Fruit fly (Drosophila melanogaster) whole organism, embryonic: ENCODE measurements around the gene CG14866.

Source experiments
- BEAF-32 ChIP-seq: fragments of 200-800 bp; sonication (Bioruptor generic); optimal IDR thresholded peaks from 3 replicates; lab custom pipeline; 2017; ENCODE audit warnings: missing biosample characterization, missing genetic modification characterization, mild to moderate bottlenecking, moderate library complexity, missing genetic modification reagents
- CG10267 ChIP-seq: fragments of 200-800 bp; sonication (Bioruptor generic); optimal IDR thresholded peaks from 2 replicates; lab custom pipeline; 2018; ENCODE audit warnings: missing biosample characterization, mild to moderate bottlenecking, missing genetic modification characterization, moderate library complexity
- CG10321 ChIP-seq: fragments of 200-800 bp; sonication (Bioruptor generic); IDR thresholded peaks from 2 replicates; pipeline ENCODE4 v1.3.6; 2022; ENCODE audit warnings: missing biosample characterization, missing genetic modification characterization
- CG12391 ChIP-seq: fragments of 200-800 bp; sonication (Bioruptor generic); optimal IDR thresholded peaks from 3 replicates; lab custom pipeline; 2018; ENCODE audit warnings: missing biosample characterization, mild to moderate bottlenecking, missing genetic modification characterization, moderate library complexity
- CG14710 ChIP-seq: fragments of 200-800 bp; sonication (Bioruptor generic); optimal IDR thresholded peaks from 3 replicates; lab custom pipeline; 2019; ENCODE audit warnings: missing biosample characterization, mild to moderate bottlenecking, missing genetic modification characterization, moderate library complexity
- CG15514 ChIP-seq: fragments of 200-800 bp; sonication (Bioruptor generic); optimal IDR thresholded peaks from 3 replicates; lab custom pipeline; 2017; ENCODE audit warnings: missing biosample characterization, missing genetic modification characterization, mild to moderate bottlenecking, moderate library complexity, missing genetic modification reagents
- CG16815 ChIP-seq: fragments of 200-800 bp; sonication (Bioruptor generic); optimal IDR thresholded peaks from 3 replicates; lab custom pipeline; 2017; ENCODE audit warnings: missing biosample characterization, mild to moderate bottlenecking, missing genetic modification characterization
- CG17829 ChIP-seq: fragments of 200-800 bp; optimal IDR thresholded peaks from 2 replicates; lab custom pipeline; 2019; ENCODE audit warnings: missing biosample characterization, mild to moderate bottlenecking, missing genetic modification characterization, moderate library complexity
- CG18011 ChIP-seq: fragments of 200-800 bp; sonication (Bioruptor generic); optimal IDR thresholded peaks from 2 replicates; lab custom pipeline; 2017; ENCODE audit warnings: missing biosample characterization, missing genetic modification characterization, mild to moderate bottlenecking, moderate library complexity, missing genotype
- CG30020 ChIP-seq: fragments of 200-800 bp; optimal IDR thresholded peaks from 2 replicates; lab custom pipeline; 2019; ENCODE audit warnings: missing biosample characterization, mild to moderate bottlenecking, missing genetic modification characterization, moderate library complexity
- CG30403 ChIP-seq: fragments of 200-800 bp; sonication (Bioruptor generic); optimal IDR thresholded peaks from 3 replicates; lab custom pipeline; 2016; ENCODE audit warnings: missing biosample characterization, missing genetic modification characterization
- CG31441 ChIP-seq: fragments of 200-800 bp; sonication (Bioruptor generic); IDR thresholded peaks from 2 replicates; pipeline ENCODE4 v1.3.6; 2022; ENCODE audit warnings: missing biosample characterization, missing genetic modification characterization
- CG32772 ChIP-seq: fragments of 200-800 bp; sonication (Bioruptor generic); IDR thresholded peaks from 2 replicates; pipeline ENCODE4 v1.3.6; 2022; ENCODE audit warnings: missing biosample characterization, missing genetic modification characterization
- CG34422 ChIP-seq: fragments of 200-800 bp; sonication (Bioruptor generic); IDR thresholded peaks from 3 replicates; pipeline ENCODE4 v1.3.6; 2022; ENCODE audit warnings: missing biosample characterization, missing genetic modification characterization
- CG3995 ChIP-seq: fragments of 200-800 bp; sonication (Bioruptor generic); optimal IDR thresholded peaks from 3 replicates; lab custom pipeline; 2016; ENCODE audit warnings: missing biosample characterization, missing genetic modification characterization
- CG9437 ChIP-seq: fragments of 200-800 bp; sonication (Bioruptor generic); optimal IDR thresholded peaks from 2 replicates; lab custom pipeline; 2018; ENCODE audit warnings: missing biosample characterization, mild to moderate bottlenecking, missing genetic modification characterization
- CG9817 ChIP-seq: fragments of 200-800 bp; sonication (Bioruptor generic); optimal IDR thresholded peaks from 2 replicates; lab custom pipeline; 2018; ENCODE audit warnings: missing biosample characterization, mild to moderate bottlenecking, missing genetic modification characterization, moderate library complexity
- Dip2 ChIP-seq: fragments of 200-800 bp; sonication (Bioruptor generic); IDR thresholded peaks from 2 replicates; pipeline ENCODE4 v1.3.6; 2022; ENCODE audit warnings: missing biosample characterization, missing genetic modification characterization
- Ets97D ChIP-seq: fragments of 200-800 bp; sonication (Bioruptor generic); optimal IDR thresholded peaks from 3 replicates; lab custom pipeline; 2016; ENCODE audit warnings: missing biosample characterization, missing genetic modification characterization
- GATAe ChIP-seq: fragments of 200-800 bp; sonication (Bioruptor generic); conservative IDR thresholded peaks from 2 replicates; pipeline ENCODE4 v1.3.6; 2022; ENCODE audit warnings: missing biosample characterization, missing genetic modification characterization
- Gug ChIP-seq: fragments of 200-800 bp; sonication (Bioruptor generic); IDR thresholded peaks from 4 replicates; pipeline ENCODE4 v1.3.6; 2022; ENCODE audit warnings: missing biosample characterization, missing genetic modification characterization
- HmgD ChIP-seq: fragments of 200-800 bp; sonication (Bioruptor generic); optimal IDR thresholded peaks from 3 replicates; lab custom pipeline; 2016; ENCODE audit warnings: missing biosample characterization, missing genetic modification characterization
- Hmr ChIP-seq: fragments of 200-800 bp; sonication (Bioruptor generic); optimal IDR thresholded peaks from 3 replicates; lab custom pipeline; 2017; ENCODE audit warnings: mild to moderate bottlenecking, missing biosample characterization, missing genetic modification reagents, missing genetic modification characterization
- Hr3 ChIP-seq: fragments of 200-800 bp; sonication (Bioruptor generic); optimal IDR thresholded peaks from 3 replicates; lab custom pipeline; 2016; ENCODE audit warnings: missing biosample characterization, missing genetic modification characterization
- MBD-R2 ChIP-seq: fragments of 200-800 bp; sonication (Bioruptor generic); IDR thresholded peaks from 2 replicates; pipeline ENCODE4 v1.3.6; 2022; ENCODE audit warnings: missing biosample characterization, missing genetic modification characterization
- MESR4 ChIP-seq: fragments of 200-800 bp; sonication (Bioruptor generic); optimal IDR thresholded peaks from 2 replicates; lab custom pipeline; 2018; ENCODE audit warnings: missing biosample characterization, mild to moderate bottlenecking, missing genetic modification characterization, moderate library complexity
- Opbp ChIP-seq: fragments of 200-800 bp; sonication (Bioruptor generic); IDR thresholded peaks from 3 replicates; pipeline ENCODE4 v1.3.6; 2022; ENCODE audit warnings: missing biosample characterization, missing genetic modification characterization; ENCODE audit not compliant: partially characterized antibody
- PHDP ChIP-seq: fragments of 200-800 bp; sonication (Bioruptor generic); optimal IDR thresholded peaks from 3 replicates; lab custom pipeline; 2018; ENCODE audit warnings: missing biosample characterization, mild to moderate bottlenecking, missing genetic modification characterization, moderate library complexity
- Pdp1 ChIP-seq, 2 experiments: fragments of 200-800 bp; sonication (Bioruptor generic); optimal IDR thresholded peaks; 3 replicates each; lab custom pipeline; 2016; ENCODE audit warnings: missing biosample characterization in 2 of 2, missing genetic modification characterization in 2 of 2, mild to moderate bottlenecking in 1 of 2, moderate library complexity in 1 of 2
- YL-1 ChIP-seq: fragments of 200-800 bp; sonication (Bioruptor generic); optimal IDR thresholded peaks from 3 replicates; lab custom pipeline; 2017; ENCODE audit warnings: missing biosample characterization, mild to moderate bottlenecking, missing genetic modification characterization
- aop ChIP-seq: fragments of 200-800 bp; sonication (Bioruptor generic); IDR thresholded peaks from 2 replicates; pipeline ENCODE4 v1.3.6; 2022; ENCODE audit warnings: missing biosample characterization, missing genetic modification characterization
- ato ChIP-seq: fragments of 200-800 bp; sonication (Bioruptor generic); IDR thresholded peaks from 2 replicates; pipeline ENCODE4 v1.3.6; 2022; ENCODE audit warnings: missing biosample characterization, missing genetic modification characterization; ENCODE audit not compliant: partially characterized antibody
- cas ChIP-seq: fragments of 200-800 bp; sonication (Bioruptor generic); IDR thresholded peaks from 2 replicates; pipeline ENCODE4 v1.3.6; 2022; ENCODE audit warnings: missing biosample characterization, missing genetic modification characterization
- fd64A ChIP-seq: fragments of 200-800 bp; sonication (Bioruptor generic); optimal IDR thresholded peaks from 3 replicates; lab custom pipeline; 2018; ENCODE audit warnings: missing biosample characterization, mild to moderate bottlenecking, missing genetic modification characterization
- ftz-f1 ChIP-seq: fragments of 200-800 bp; sonication (Bioruptor generic); optimal IDR thresholded peaks from 2 replicates; lab custom pipeline; 2016; ENCODE audit warnings: missing biosample characterization, missing genetic modification characterization
- gfzf ChIP-seq: fragments of 200-800 bp; sonication (Bioruptor generic); optimal IDR thresholded peaks from 2 replicates; lab custom pipeline; 2016; ENCODE audit warnings: missing biosample characterization, mild to moderate bottlenecking, missing genetic modification characterization, moderate library complexity
- insv ChIP-seq, 2 experiments: fragments of 200-800 bp; sonication (Bioruptor generic); optimal IDR thresholded peaks; 3 replicates each; lab custom pipeline; 2016 to 2018; ENCODE audit warnings: missing biosample characterization in 2 of 2, missing genetic modification characterization in 2 of 2
- lmd ChIP-seq: fragments of 200-800 bp; sonication (Bioruptor generic); IDR thresholded peaks from 2 replicates; pipeline ENCODE4 v1.3.6; 2022; ENCODE audit warnings: missing biosample characterization, missing genetic modification characterization
- lola ChIP-seq, 3 experiments: fragments of >200 bp in 2 of 3; fragments of 200-800 bp in 1 of 3; sonication (Bioruptor generic) in 1 of 3; optimal IDR thresholded peaks; 2 replicates each; lab custom pipeline; 2017 to 2019; ENCODE audit warnings: missing biosample characterization in 3 of 3, missing genetic modification characterization in 3 of 3, mild to moderate bottlenecking in 1 of 3, moderate library complexity in 1 of 3
- onecut ChIP-seq: fragments of 200-800 bp; sonication (Bioruptor generic); IDR thresholded peaks from 2 replicates; pipeline ENCODE4 v1.3.6; 2022; ENCODE audit warnings: missing biosample characterization, missing genetic modification characterization
- phol ChIP-seq: fragments of 200-800 bp; sonication (Bioruptor generic); optimal IDR thresholded peaks from 3 replicates; lab custom pipeline; 2018; ENCODE audit warnings: missing biosample characterization, mild to moderate bottlenecking, missing genetic modification characterization, moderate library complexity
- pita ChIP-seq: fragments of 200-800 bp; sonication (Bioruptor generic); optimal IDR thresholded peaks from 2 replicates; lab custom pipeline; 2017; ENCODE audit warnings: missing biosample characterization, mild to moderate bottlenecking, missing genetic modification characterization
- tap ChIP-seq: fragments of 200-800 bp; optimal IDR thresholded peaks from 3 replicates; lab custom pipeline; 2019; ENCODE audit warnings: missing biosample characterization, mild to moderate bottlenecking, missing genetic modification characterization, moderate library complexity
- tll ChIP-seq, 2 experiments: fragments of 200-800 bp in 1 of 2; fragments of >200 bp in 1 of 2; sonication (Bioruptor generic) in 1 of 2; optimal IDR thresholded peaks; 2 replicates each; lab custom pipeline; 2017 to 2019; ENCODE audit warnings: missing biosample characterization in 2 of 2, missing genetic modification characterization in 2 of 2, mild to moderate bottlenecking in 1 of 2, moderate library complexity in 1 of 2
- trem ChIP-seq: fragments of 200-800 bp; optimal IDR thresholded peaks from 3 replicates; lab custom pipeline; 2019; ENCODE audit warnings: missing biosample characterization, mild to moderate bottlenecking, missing genetic modification characterization, moderate library complexity
- zfh2 ChIP-seq: fragments of 200-800 bp; sonication (Bioruptor generic); optimal IDR thresholded peaks from 2 replicates; lab custom pipeline; 2016; ENCODE audit warnings: missing biosample characterization, missing genetic modification characterization

The CG14866 gene

dm6 chr3R:15328083-15328779 lies 12.0 kb downstream of the CG14866 start, which contains the start of the genes CG6236 and ea (continued):
- no peak for TF ChIP-seq tap (tag; lab: Kevin White, UChicago)
- TF ChIP-seq CG34422 (GFP tag; lab: Robert Waterston, UW): no peak
- no peak for TF ChIP-seq Hmr
- peak; percentile 78 for TF ChIP-seq gfzf (GFP tag; lab: Kevin White, UChicago)
- TF ChIP-seq CG10321: no peak
- TF ChIP-seq CG16815 (GFP tag; lab: Kevin White, UChicago): no peak
- TF ChIP-seq trem (tag; lab: Kevin White, UChicago): no peak
- peak; percentile 61 for TF ChIP-seq CG3995 (GFP tag; lab: Kevin White, UChicago)
- no peak for TF ChIP-seq onecut
- no peak for TF ChIP-seq Dip2 (GFP tag; lab: Robert Waterston, UW)

dm6 chr3R:15330472-15330871 lies 14.2 kb downstream of the CG14866 start, which contains the start of gene mRpL9:
Gene mRpL9 (plus strand): TSS chr3R:15330738.
- TF ChIP-seq CG10267 (tag; lab: Kevin White, UChicago) (peak; percentile 47), ftz-f1 (no peak), CG30020 (tag; lab: Kevin White, UChicago) (peak; percentile 31), aop (GFP tag; lab: Robert Waterston, UW) (no peak), CG17829 (tag; lab: Kevin White, UChicago) (peak; percentile 32), Hr3 (GFP tag; lab: Kevin White, UChicago) (no peak), Opbp (peak; percentile 38; the same call in 1 of the 3 replicates), CG32772 (GFP tag; lab: Robert Waterston, UW) (no peak), GATAe (GFP tag; lab: Robert Waterston, UW) (no peak), YL-1 (GFP tag; lab: Kevin White, UChicago) (peak; percentile 58), lmd (GFP tag; lab: Robert Waterston, UW) (peak; percentile 24; the same call in 1 of the 2 replicates), insv (GFP tag; optimal IDR thresholded peaks at IDR 0.05; lab: Kevin White, UChicago) (peak in 1 of 2 experiments; percentile 4), ato (GFP tag; lab: Robert Waterston, UW) (no peak), phol (tag; lab: Kevin White, UChicago) (peak; percentile 52), cas (no peak), zfh2 (GFP tag; lab: Kevin White, UChicago) (peak; percentile 56), gfzf (GFP tag; lab: Kevin White, UChicago) (peak; percentile 31), CG14710 (tag; lab: Kevin White, UChicago) (peak; percentile 64), CG30403 (GFP tag; lab: Kevin White, UChicago) (peak; percentile 43), Pdp1 (GFP tag; optimal IDR thresholded peaks at IDR 0.05; lab: Kevin White, UChicago) (peak in 1 of 2 experiments; percentile 93), HmgD (peak; percentile 17), CG31441 (peak; percentile 98), MESR4 (GFP tag; lab: Kevin White, UChicago) (peak; percentile 63), CG9437 (GFP tag; lab: Kevin White, UChicago) (peak; percentile 90), PHDP (tag; lab: Kevin White, UChicago) (peak; percentile 32), lola (GFP tag; optimal IDR thresholded peaks at IDR 0.05; lab: Kevin White, UChicago) (peak in 1 of 3 experiments; percentile 18), BEAF-32 (GFP tag; lab: Kevin White, UChicago) (peak; percentile 68), Ets97D (peak; percentile 44), fd64A (GFP tag; lab: Kevin White, UChicago) (no peak), Gug (GFP tag; lab: Robert Waterston, UW) (peak; percentile 41; the same call in 1 of the 4 replicates), CG12391 (tag; lab: Kevin White, UChicago) (peak; percentile 42), MBD-R2 (peak; percentile 86), CG9817 (tag; lab: Kevin White, UChicago) (peak; percentile 33), tll (GFP tag; optimal IDR thresholded peaks at IDR 0.05; lab: Kevin White, UChicago) (peak in 1 of 2 experiments; percentile 34), CG18011 (GFP tag; lab: Kevin White, UChicago) (peak; percentile 11), CG15514 (GFP tag; lab: Kevin White, UChicago) (peak; percentile 52), pita (GFP tag; lab: Kevin White, UChicago) (no peak)
